Worm (Caenorhabditis elegans): ENCODE measurements around the gene C35D10.12.

DNA sequence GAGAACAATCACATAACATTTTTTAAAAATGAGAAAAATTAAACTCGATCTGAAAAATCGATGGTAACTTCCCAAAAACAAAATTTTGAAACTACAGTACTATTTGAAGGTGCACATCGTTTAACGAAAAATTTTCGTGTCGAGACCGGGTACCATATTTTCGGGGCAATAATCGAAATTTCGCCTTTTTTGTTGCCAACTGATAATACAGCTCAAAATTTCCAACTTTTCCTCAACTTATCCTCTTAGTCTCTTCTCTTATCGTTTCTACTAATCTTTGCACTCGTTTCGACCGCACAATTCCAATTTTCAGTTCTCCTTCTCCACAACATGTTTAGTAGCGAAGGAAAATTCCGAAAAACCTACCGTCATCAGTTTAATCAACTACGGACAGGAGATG, 32.3 kb upstream of the C35D10.12 start, which contains the start of gene rom-1:
- no peak for TF ChIP-seq mdl-1 (tag; optimal IDR thresholded peaks at IDR 0.05)
- no peak for TF ChIP-seq aly-2 (tag; optimal IDR thresholded peaks at IDR 0.05)
- TF ChIP-seq zag-1 (tag; optimal IDR thresholded peaks at IDR 0.05): no peak
- TF ChIP-seq nhr-23 (tag; optimal IDR thresholded peaks at IDR 0.05): no peak
- no peak for TF ChIP-seq nhr-6 (tag; optimal IDR thresholded peaks at IDR 0.05)
- TF ChIP-seq ZK546.5 (tag; optimal IDR thresholded peaks at IDR 0.05): no peak
